Fruit fly (Drosophila melanogaster) S2 (cell line): ENCODE data around the gene CG14286.

Source experiments
- CG8478 ChIP-seq: fragments of >200 bp; optimal IDR thresholded peaks from 2 replicates; lab custom pipeline; 2018
- CTCF ChIP-seq, 2 experiments: fragments of >200 bp; optimal IDR thresholded peaks; 2 replicates each; lab custom pipeline; 2018

The CG14286 gene

DNA sequence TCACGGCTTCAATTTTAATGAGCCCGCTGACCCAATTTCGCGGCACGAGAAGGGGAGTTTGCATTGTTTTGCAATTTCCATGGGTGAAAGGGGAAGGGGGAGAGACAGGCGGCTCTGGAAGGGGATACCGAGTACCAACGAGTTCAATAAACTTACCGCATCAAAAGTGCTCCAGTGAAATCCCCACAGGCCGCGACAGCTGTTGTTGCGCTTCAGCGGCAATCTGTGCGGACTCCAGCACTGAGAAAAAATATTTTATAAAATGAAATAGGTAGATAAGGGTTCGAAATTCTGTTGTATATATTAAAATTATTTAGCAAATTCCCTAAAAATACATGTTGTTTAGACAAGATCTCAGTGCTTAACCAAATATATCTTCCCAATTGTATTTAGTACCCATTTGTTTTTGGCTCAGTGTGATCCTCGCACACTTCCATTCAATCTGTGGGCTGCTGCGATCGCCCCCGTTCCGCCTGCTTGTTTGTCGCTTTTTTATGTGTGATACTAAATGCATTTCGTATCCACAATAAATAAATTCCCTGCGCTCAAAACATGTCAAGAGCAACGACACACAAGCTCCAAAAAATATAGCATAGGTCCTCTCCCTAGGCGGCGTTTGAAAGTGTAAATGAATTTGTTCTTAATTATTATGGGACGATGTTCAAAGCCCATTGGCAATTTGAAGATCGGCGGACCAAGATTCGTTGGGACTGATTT is 28.2 kb upstream of the CG14286 start:
- TF ChIP-seq CG8478 (no peak), CTCF (optimal IDR thresholded peaks at IDR 0.05; lab: Kevin White, UChicago) (no peak)

- TF ChIP-seq CTCF (optimal IDR thresholded peaks at IDR 0.05; lab: Kevin White, UChicago) (no peak), CG8478 (no peak)
Measured at dm6 chr3R:18997388-18998287, 26.3 kb upstream of the CG14286 start.

- TF ChIP-seq CG8478, result no peak
- no peak for TF ChIP-seq CTCF (optimal IDR thresholded peaks at IDR 0.05; lab: Kevin White, UChicago)
Measured at dm6 chr3R:18998370-18998769, 25.5 kb upstream of the CG14286 start.

dm6 chr3R:18999906-19000451 is 23.9 kb upstream of the CG14286 start:
- no peak for TF ChIP-seq CTCF (optimal IDR thresholded peaks at IDR 0.05; lab: Kevin White, UChicago)
- no peak for TF ChIP-seq CG8478

dm6 chr3R:19001701-19002100 is 22.2 kb upstream of the CG14286 start:
- TF ChIP-seq CTCF (optimal IDR thresholded peaks at IDR 0.05; lab: Kevin White, UChicago) (no peak), CG8478 (no peak)

DNA sequence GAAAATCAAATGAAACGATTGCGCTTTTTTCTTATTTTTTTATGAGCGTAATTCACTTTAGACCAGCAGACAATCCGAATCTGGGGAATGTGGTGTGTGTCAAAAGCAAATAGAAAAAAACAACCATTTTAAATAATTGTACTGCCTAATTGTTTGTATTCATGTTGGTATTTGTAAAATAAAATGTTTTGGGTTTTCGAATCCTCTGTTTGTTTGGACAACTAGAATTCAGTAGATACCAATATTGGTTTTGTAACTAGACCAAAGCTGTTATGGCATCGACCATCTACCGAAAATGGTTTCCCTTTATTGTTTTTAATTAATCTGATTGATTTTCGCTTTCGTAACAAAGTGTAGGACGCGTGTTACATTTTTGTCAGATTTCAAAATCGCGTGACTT is 13.0 kb upstream of the CG14286 start:
- no peak for TF ChIP-seq CG8478
- no peak for TF ChIP-seq CTCF (optimal IDR thresholded peaks at IDR 0.05; lab: Kevin White, UChicago)

DNA sequence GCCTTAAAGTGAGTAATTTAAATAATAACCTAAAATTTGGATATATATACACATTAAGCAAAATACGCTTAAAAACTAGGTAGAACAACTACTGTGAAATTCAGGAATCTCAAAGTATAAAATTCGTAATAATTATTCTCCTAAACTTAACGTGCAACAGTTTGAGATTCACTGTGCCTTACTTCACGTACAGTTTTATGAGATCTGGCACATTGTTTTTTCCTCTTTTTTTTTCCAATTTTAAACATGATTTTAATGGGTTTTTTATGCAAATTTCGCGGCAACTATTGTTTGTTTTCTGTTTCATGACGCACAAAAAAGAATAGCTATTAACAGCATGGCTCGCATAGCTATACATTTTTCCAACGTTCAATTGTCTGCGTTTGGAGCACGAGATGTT is 12.0 kb upstream of the CG14286 start:
- TF ChIP-seq CG8478 (no peak), CTCF (optimal IDR thresholded peaks at IDR 0.05; lab: Kevin White, UChicago) (no peak)

DNA sequence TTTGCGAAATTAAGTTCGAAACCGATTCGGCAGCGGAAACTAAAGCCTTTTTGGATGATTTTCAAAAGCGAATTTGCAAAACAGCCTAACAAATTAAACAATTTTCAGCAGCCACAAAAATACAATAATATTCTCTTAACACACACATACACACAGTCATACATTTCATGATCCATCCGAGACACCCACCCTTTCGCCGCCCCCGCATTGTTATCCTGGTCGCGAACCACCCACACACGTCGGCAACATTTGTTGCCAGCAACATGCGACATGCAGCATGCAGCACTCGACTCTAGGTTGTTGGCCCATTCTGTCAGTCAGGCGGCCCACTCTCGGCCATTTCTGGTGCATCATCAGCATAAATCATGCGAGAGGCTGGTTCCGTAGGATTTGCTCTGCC is 9.9 kb upstream of the CG14286 start:
- TF ChIP-seq CTCF (optimal IDR thresholded peaks at IDR 0.05; lab: Kevin White, UChicago) (peak; percentile 52 to 56), CG8478 (no peak)

- TF ChIP-seq CTCF (optimal IDR thresholded peaks at IDR 0.05; lab: Kevin White, UChicago), result no peak
Measured at dm6 chr3R:19014742-19015422, 9.0 kb upstream of the CG14286 start.

DNA sequence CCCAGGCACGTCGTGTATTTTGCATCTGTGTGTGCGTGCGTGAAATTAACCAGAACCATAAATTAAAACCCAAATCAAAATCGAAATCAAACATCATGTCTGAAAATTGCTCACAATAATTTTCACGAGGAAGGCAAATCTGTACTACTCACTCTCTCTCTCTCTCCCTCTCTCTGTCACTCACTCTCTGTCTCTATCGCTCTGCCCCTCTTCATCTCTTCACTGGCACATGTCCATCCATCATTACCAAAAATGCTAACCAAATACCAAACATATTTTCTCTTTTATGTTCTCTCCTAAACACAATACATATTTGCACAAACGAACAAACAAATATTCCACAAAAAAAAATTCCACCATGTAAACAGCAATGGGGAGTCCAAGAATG is 8.5 kb upstream of the CG14286 start:
- no peak for TF ChIP-seq CG8478
- no peak for TF ChIP-seq CTCF (optimal IDR thresholded peaks at IDR 0.05; lab: Kevin White, UChicago)

- TF ChIP-seq CG8478, result no peak
- TF ChIP-seq CTCF (optimal IDR thresholded peaks at IDR 0.05; lab: Kevin White, UChicago), result no peak
Measured at dm6 chr3R:19017318-19018043, 6.4 kb upstream of the CG14286 start.

DNA sequence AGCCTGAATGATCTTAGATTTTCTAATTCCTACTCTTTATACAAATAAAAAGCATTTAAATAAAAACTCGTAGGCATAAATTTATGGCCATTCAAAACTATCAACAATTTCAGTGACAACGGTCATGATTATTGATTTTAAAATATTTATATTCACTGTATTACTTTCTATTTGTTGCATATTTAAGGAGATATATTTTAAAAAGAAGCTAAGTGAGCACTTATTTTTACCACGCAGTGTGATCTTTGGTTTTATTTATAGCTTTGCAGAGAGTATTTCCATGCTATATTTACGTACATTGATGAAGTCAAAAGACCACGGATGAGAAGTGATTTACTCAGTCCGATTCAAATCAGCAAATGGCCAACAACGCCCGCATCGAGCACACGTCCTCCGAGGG is 869 bp downstream of the CG14286 start, which contains the start of gene CG14285:
TSS of gene CG14285 (plus strand) at position 339 of the 400 bp plus-strand sequence.
- TF ChIP-seq CG8478, result no peak
- no peak for TF ChIP-seq CTCF (optimal IDR thresholded peaks at IDR 0.05; lab: Kevin White, UChicago)

DNA sequence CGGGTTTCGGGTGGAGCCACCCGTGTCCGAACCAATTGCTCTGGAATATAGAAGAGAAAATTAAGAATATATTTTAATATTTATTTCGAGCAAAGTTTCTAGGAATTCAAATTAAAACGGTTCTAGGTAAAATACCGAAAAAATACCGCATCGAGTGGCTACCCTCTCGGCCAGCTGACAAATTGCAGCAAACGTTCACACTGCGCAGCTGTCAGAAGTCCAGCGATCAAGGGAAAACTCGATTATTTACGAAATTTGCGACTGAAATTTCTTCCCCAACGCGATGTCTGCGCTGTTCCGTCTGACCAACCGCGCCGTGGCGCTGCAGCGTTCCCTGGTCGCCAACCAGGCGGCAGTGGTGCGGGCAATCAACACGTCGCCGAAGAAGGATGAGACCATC is 3.3 kb downstream of the CG14286 start, which contains the start of gene NP15.6:
TSS of gene NP15.6 (plus strand) at position 204 of the 400 bp plus-strand sequence.
- no peak for TF ChIP-seq CTCF (optimal IDR thresholded peaks at IDR 0.05; lab: Kevin White, UChicago)
- no peak for TF ChIP-seq CG8478

DNA sequence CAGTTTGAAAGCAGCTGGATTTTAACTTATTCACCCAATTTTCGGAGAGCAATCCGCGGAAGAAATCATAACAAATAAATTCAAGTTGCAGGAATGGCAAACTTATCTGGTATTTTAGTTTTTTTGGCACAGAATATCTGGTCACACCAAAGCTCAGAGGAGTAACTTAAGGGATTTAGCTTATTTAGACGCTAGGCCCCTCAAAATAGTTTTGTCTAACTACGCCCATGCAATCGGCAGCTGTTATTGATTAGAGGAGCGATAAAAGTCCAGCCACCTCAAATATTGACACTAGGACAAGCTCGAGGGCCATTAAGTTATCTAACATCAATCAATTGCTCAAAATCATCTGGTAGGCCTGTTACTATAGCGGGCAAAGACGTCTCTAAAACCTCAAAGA is 4.9 kb downstream of the CG14286 start, which contains the start of the genes GatA and P5cr:
TSS of gene GatA (minus strand) at position 100 of the 400 bp plus-strand sequence.
TSS of gene P5cr (plus strand) at position 174 of the 400 bp plus-strand sequence.
- TF ChIP-seq CG8478 (no peak), CTCF (optimal IDR thresholded peaks at IDR 0.05; lab: Kevin White, UChicago) (no peak)
